Worm (Caenorhabditis elegans): ENCODE measurements around the gene met-2.

DNA sequence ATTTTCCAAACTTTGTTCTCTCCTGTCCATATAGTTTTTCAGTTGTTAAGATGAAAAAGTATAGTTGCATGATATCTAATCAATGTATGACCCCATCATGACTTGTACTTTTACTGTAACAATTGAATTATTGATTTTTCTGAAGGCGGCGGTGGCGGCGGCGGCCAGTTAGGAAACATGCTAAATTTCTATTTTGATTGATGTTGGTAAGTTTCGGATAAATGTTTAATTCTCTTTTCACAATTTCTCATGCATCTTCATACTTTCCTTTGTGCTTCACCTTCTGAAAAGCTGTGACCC lies 42.8 kb downstream of the met-2 start, which contains the start of gene sor-1:
- TF ChIP-seq tbx-11 (GFP tag; IDR thresholded peaks at IDR 0.05) (no peak), flt-1 (GFP tag; IDR thresholded peaks at IDR 0.05) (no peak), B0310.2 (tag; optimal IDR thresholded peaks at IDR 0.05) (no peak), ama-1 (optimal IDR thresholded peaks at IDR 0.05) (no peak), hmbx-1 (tag; optimal IDR thresholded peaks at IDR 0.05) (no peak), sea-1 (GFP tag; conservative IDR thresholded peaks at IDR 0.05) (no peak), ets-7 (tag; optimal IDR thresholded peaks at IDR 0.05) (no peak), scrt-1 (GFP tag; IDR thresholded peaks at IDR 0.05) (no peak)
